Worm (Caenorhabditis elegans) whole organism, young adult: ENCODE measurements around the gene K08H10.10.

Experiments
- C06A6.2 ChIP-seq: fragments of 200-800 bp; sonication (Bioruptor generic); conservative IDR thresholded peaks from 2 replicates; pipeline ENCODE4 v1.3.6; 2022; ENCODE audit warnings: missing genetic modification characterization, missing compliant biosample characterization
- F55B11.4 ChIP-seq: sonication (generic microtip); optimal IDR thresholded peaks from 2 replicates; lab custom pipeline; 2016; ENCODE audit warnings: missing compliant biosample characterization, missing genetic modification characterization, borderline replicate concordance; ENCODE audit not compliant: insufficient read depth
- F57A8.1 ChIP-seq: fragments of 200-800 bp; sonication (Bioruptor generic); optimal IDR thresholded peaks from 2 replicates; lab custom pipeline; 2018; ENCODE audit warnings: mild to moderate bottlenecking, missing genetic modification characterization, moderate library complexity, missing compliant biosample characterization
- K11D2.4 ChIP-seq: fragments of 200-800 bp; sonication (Bioruptor generic); IDR thresholded peaks from 2 replicates; pipeline ENCODE4 v1.3.6; 2022; ENCODE audit warnings: missing genetic modification reagents, missing genetic modification characterization, missing compliant biosample characterization
- Y67H2A.10 ChIP-seq: fragments of 200-800 bp; sonication (Bioruptor generic); conservative IDR thresholded peaks from 2 replicates; pipeline ENCODE4 v1.3.6; 2022; ENCODE audit warnings: missing genetic modification reagents, missing genetic modification characterization, missing compliant biosample characterization
- ZK185.1 ChIP-seq: sonication (generic microtip); optimal IDR thresholded peaks from 2 replicates; lab custom pipeline; 2016; ENCODE audit warnings: mild to moderate bottlenecking, missing genetic modification characterization, missing compliant biosample characterization; ENCODE audit not compliant: poor library complexity, severe bottlenecking
- akir-1 ChIP-seq: fragments of 200-800 bp; sonication (Bioruptor generic); optimal IDR thresholded peaks from 2 replicates; lab custom pipeline; 2018; ENCODE audit warnings: mild to moderate bottlenecking, missing genetic modification characterization, moderate library complexity, missing compliant biosample characterization
- aptf-3 ChIP-seq: fragments of 200-800 bp; sonication (Bioruptor generic); IDR thresholded peaks from 2 replicates; pipeline ENCODE4 v1.3.6; 2022; ENCODE audit warnings: missing genetic modification characterization, missing compliant biosample characterization
- attf-3 ChIP-seq: fragments of 200-800 bp; sonication (Bioruptor generic); conservative IDR thresholded peaks from 2 replicates; pipeline ENCODE4 v1.3.6; 2022; ENCODE audit warnings: missing genetic modification reagents, missing genetic modification characterization, missing compliant biosample characterization
- attf-5 ChIP-seq: fragments of 200-800 bp; sonication (Bioruptor generic); optimal IDR thresholded peaks from 2 replicates; lab custom pipeline; 2018; ENCODE audit warnings: mild to moderate bottlenecking, missing genetic modification characterization, missing compliant biosample characterization
- bed-2 ChIP-seq: fragments of 200-800 bp; sonication (Bioruptor generic); IDR thresholded peaks from 2 replicates; pipeline ENCODE4 v1.3.6; 2022; ENCODE audit warnings: missing genetic modification reagents, missing genetic modification characterization, missing compliant biosample characterization
- ceh-27 ChIP-seq: fragments of 200-800 bp; sonication (Bioruptor generic); optimal IDR thresholded peaks from 2 replicates; lab custom pipeline; 2018; ENCODE audit warnings: mild to moderate bottlenecking, missing genetic modification characterization, moderate library complexity, missing compliant biosample characterization
- dox-1 ChIP-seq: fragments of 200-800 bp; sonication (Bioruptor generic); IDR thresholded peaks from 2 replicates; pipeline ENCODE4 v1.3.6; 2022; ENCODE audit warnings: missing genetic modification reagents, missing genetic modification characterization, missing compliant biosample characterization
- dpff-1 ChIP-seq: sonication (generic microtip); optimal IDR thresholded peaks from 2 replicates; lab custom pipeline; 2017; ENCODE audit warnings: mild to moderate bottlenecking, missing genetic modification characterization, missing compliant biosample characterization
- dpl-1 ChIP-seq: fragments of 150-350 bp; optimal IDR thresholded peaks from 2 replicates; lab custom pipeline; 2014; ENCODE audit warnings: missing biosample characterization, missing genetic modification reagents, missing genetic modification characterization
- egl-18 ChIP-seq: fragments of 200-800 bp; sonication (Bioruptor generic); IDR thresholded peaks from 2 replicates; pipeline ENCODE4 v1.3.6; 2022; ENCODE audit warnings: missing genetic modification reagents, missing genetic modification characterization, missing compliant biosample characterization
- ets-4 ChIP-seq: fragments of 200-800 bp; sonication (Bioruptor generic); optimal IDR thresholded peaks from 2 replicates; lab custom pipeline; 2018; ENCODE audit warnings: mild to moderate bottlenecking, missing genetic modification characterization, missing compliant biosample characterization
- him-1 ChIP-seq: sonication (generic microtip); optimal IDR thresholded peaks from 2 replicates; lab custom pipeline; 2016; ENCODE audit warnings: missing genotype, missing genetic modification reagents, missing genetic modification characterization, missing compliant biosample characterization
- hlh-12 ChIP-seq: sonication (generic microtip); optimal IDR thresholded peaks from 2 replicates; lab custom pipeline; 2016; ENCODE audit warnings: missing genetic modification characterization, missing compliant biosample characterization
- lag-1 ChIP-seq: fragments of 200-800 bp; sonication (Bioruptor generic); IDR thresholded peaks from 2 replicates; pipeline ENCODE4 v1.3.6; 2022; ENCODE audit warnings: missing genetic modification reagents, missing genetic modification characterization, missing compliant biosample characterization
- let-526 ChIP-seq: fragments of 200-800 bp; sonication (Bioruptor generic); IDR thresholded peaks from 2 replicates; pipeline ENCODE4 v1.3.6; 2022; ENCODE audit warnings: missing genetic modification reagents, missing genetic modification characterization, missing compliant biosample characterization
- let-607 ChIP-seq, 2 experiments: fragments of 200-800 bp in 1 of 2; sonication (Bioruptor generic) in 1 of 2; sonication (generic microtip) in 1 of 2; optimal IDR thresholded peaks; 2 replicates each; lab custom pipeline; 2016 to 2018; ENCODE audit warnings: mild to moderate bottlenecking in 2 of 2, missing compliant biosample characterization in 2 of 2, missing genetic modification characterization in 2 of 2, moderate library complexity in 2 of 2, missing genotype in 1 of 2
- lir-1 ChIP-seq: fragments of 200-800 bp; sonication (Bioruptor generic); conservative IDR thresholded peaks from 2 replicates; pipeline ENCODE4 v1.3.6; 2022; ENCODE audit warnings: missing genetic modification reagents, missing genetic modification characterization, missing compliant biosample characterization
- madf-10 ChIP-seq: sonication (generic microtip); optimal IDR thresholded peaks from 2 replicates; lab custom pipeline; 2016; ENCODE audit warnings: mild to moderate bottlenecking, missing genetic modification characterization, missing compliant biosample characterization
- madf-3 ChIP-seq: fragments of 200-800 bp; sonication (Bioruptor generic); IDR thresholded peaks from 2 replicates; pipeline ENCODE4 v1.3.6; 2022; ENCODE audit warnings: missing genetic modification reagents, missing genetic modification characterization, missing compliant biosample characterization
- madf-8 ChIP-seq: fragments of 200-800 bp; sonication (Bioruptor generic); conservative IDR thresholded peaks from 2 replicates; pipeline ENCODE4 v1.3.6; 2022; ENCODE audit warnings: missing genetic modification reagents, missing genetic modification characterization, missing compliant biosample characterization
- mes-4 ChIP-seq: sonication (generic microtip); optimal IDR thresholded peaks from 2 replicates; lab custom pipeline; 2016; ENCODE audit warnings: missing genotype, missing genetic modification characterization, missing compliant biosample characterization
- nfya-1 ChIP-seq: sonication (generic microtip); optimal IDR thresholded peaks from 2 replicates; lab custom pipeline; 2017; ENCODE audit warnings: antibody characterized with exemption, missing compliant biosample characterization, missing genetic modification characterization, borderline replicate concordance; ENCODE audit not compliant: insufficient read depth
- nfyb-1 ChIP-seq: fragments of 200-800 bp; sonication (Bioruptor generic); IDR thresholded peaks from 2 replicates; pipeline ENCODE4 v1.3.6; 2022; ENCODE audit warnings: missing genetic modification reagents, missing genetic modification characterization, missing compliant biosample characterization
- nhr-120 ChIP-seq: fragments of 200-800 bp; sonication (Bioruptor generic); IDR thresholded peaks from 2 replicates; pipeline ENCODE4 v1.3.6; 2022; ENCODE audit warnings: missing genetic modification characterization, missing compliant biosample characterization
- nhr-179 ChIP-seq: sonication (generic microtip); optimal IDR thresholded peaks from 2 replicates; lab custom pipeline; 2016; ENCODE audit warnings: mild to moderate bottlenecking, missing genetic modification characterization, missing compliant biosample characterization
- nhr-90 ChIP-seq: sonication (generic microtip); optimal IDR thresholded peaks from 2 replicates; lab custom pipeline; 2016; ENCODE audit warnings: missing genotype, mild to moderate bottlenecking, missing genetic modification characterization, missing compliant biosample characterization
- pha-4 ChIP-seq: fragments of 150-350 bp; sonication (generic microtip); optimal IDR thresholded peaks from 2 replicates; lab custom pipeline; 2014; ENCODE audit warnings: missing biosample characterization, missing genetic modification reagents, missing genetic modification characterization
- rcor-1 ChIP-seq: fragments of 200-800 bp; sonication (Bioruptor generic); IDR thresholded peaks from 2 replicates; pipeline ENCODE4 v1.3.6; 2022; ENCODE audit warnings: missing genetic modification reagents, missing genetic modification characterization, missing compliant biosample characterization
- rec-8 ChIP-seq, 2 experiments: sonication (generic microtip); optimal IDR thresholded peaks; 2 replicates each; lab custom pipeline; 2016; ENCODE audit warnings: mild to moderate bottlenecking in 2 of 2, missing genetic modification characterization in 2 of 2, missing genetic modification reagents in 2 of 2, missing genotype in 2 of 2, missing biosample characterization in 1 of 2, missing compliant biosample characterization in 1 of 2, moderate library complexity in 1 of 2
- tbx-9 ChIP-seq: sonication (generic microtip); optimal IDR thresholded peaks from 2 replicates; lab custom pipeline; 2016; ENCODE audit warnings: borderline replicate concordance, missing genetic modification characterization, inconsistent platforms, missing compliant biosample characterization
- ztf-18 ChIP-seq: sonication (generic microtip); optimal IDR thresholded peaks from 2 replicates; lab custom pipeline; 2016; ENCODE audit warnings: missing genotype, mild to moderate bottlenecking, missing genetic modification characterization, missing compliant biosample characterization
- ztf-3 ChIP-seq: fragments of 200-800 bp; sonication (Bioruptor generic); optimal IDR thresholded peaks from 2 replicates; lab custom pipeline; 2018; ENCODE audit warnings: mild to moderate bottlenecking, missing genetic modification characterization, missing compliant biosample characterization
- ztf-6 ChIP-seq: fragments of 200-800 bp; sonication (Bioruptor generic); IDR thresholded peaks from 2 replicates; pipeline ENCODE4 v1.3.6; 2022; ENCODE audit warnings: missing genetic modification reagents, missing genetic modification characterization, missing compliant biosample characterization

K08H10.10 gene

ce11 chrV:9986177-9986576, 14.7 kb upstream of the K08H10.10 start, which contains the start of gene rmd-2:
Gene rmd-2, minus strand, starts transcription at chrV:9986277.
- TF ChIP-seq K11D2.4 (GFP tag; lab: Robert Waterston, UW), result no peak
- no peak for TF ChIP-seq rcor-1
- TF ChIP-seq nhr-179, result no peak
- TF ChIP-seq nhr-120, result no peak
- no peak for TF ChIP-seq him-1
- no peak for TF ChIP-seq aptf-3
- TF ChIP-seq nfyb-1 (GFP tag; lab: Robert Waterston, UW), result no peak
- TF ChIP-seq dpff-1 (tag; lab: Kevin White, UChicago), result no peak
- TF ChIP-seq F57A8.1 (GFP tag; lab: Kevin White, UChicago), result no peak
- no peak for TF ChIP-seq ceh-27 (GFP tag; lab: Kevin White, UChicago)

- no peak for TF ChIP-seq madf-8 (GFP tag; lab: Robert Waterston, UW)
- TF ChIP-seq ztf-18 (tag; lab: Kevin White, UChicago), result no peak
- TF ChIP-seq ztf-3 (GFP tag; lab: Kevin White, UChicago), result no peak
- no peak for TF ChIP-seq dox-1 (GFP tag; lab: Robert Waterston, UW)
- TF ChIP-seq mes-4, result no peak
- TF ChIP-seq F55B11.4 (tag; lab: Kevin White, UChicago), result no peak
- TF ChIP-seq, all 124 proteins: peak for 0
Measured at ce11 chrV:9987688-9988087, 13.2 kb upstream of the K08H10.10 start, which contains the start of gene C27H6.8. Gene C27H6.8, minus strand, starts transcription at chrV:9987788.

ce11 chrV:9991610-9992009, 9.2 kb upstream of the K08H10.10 start, which contains the start of the genes rde-1 and trpp-6:
Gene rde-1, minus strand, starts transcription at chrV:9991642.
Gene trpp-6, plus strand, starts transcription at chrV:9991895.
- no peak for TF ChIP-seq nhr-90 (tag; lab: Kevin White, UChicago)
- no peak for TF ChIP-seq K11D2.4 (GFP tag; lab: Robert Waterston, UW)
- TF ChIP-seq attf-3 (GFP tag; lab: Robert Waterston, UW), result no peak
- TF ChIP-seq attf-5 (GFP tag; lab: Kevin White, UChicago), result no peak
- no peak for TF ChIP-seq madf-10
- no peak for TF ChIP-seq ztf-18 (tag; lab: Kevin White, UChicago)
- TF ChIP-seq ceh-27 (GFP tag; lab: Kevin White, UChicago), result no peak
- TF ChIP-seq F57A8.1 (GFP tag; lab: Kevin White, UChicago), result no peak
- TF ChIP-seq C06A6.2, result no peak
- no peak for TF ChIP-seq rec-8 (tag; optimal IDR thresholded peaks at IDR 0.05; lab: Kevin White, UChicago)
- TF ChIP-seq hlh-12 (tag; lab: Kevin White, UChicago), result no peak
- TF ChIP-seq ZK185.1 (tag; lab: Kevin White, UChicago), result no peak
- TF ChIP-seq let-526, result no peak
- TF ChIP-seq Y67H2A.10 (GFP tag; lab: Robert Waterston, UW), result no peak
- no peak for TF ChIP-seq lir-1 (GFP tag; lab: Robert Waterston, UW)
- TF ChIP-seq dox-1 (GFP tag; lab: Robert Waterston, UW), result no peak
- TF ChIP-seq pha-4 (tag; lab: Kevin White, UChicago), result no peak
- no peak for TF ChIP-seq tbx-9 (tag; lab: Kevin White, UChicago)
- no peak for TF ChIP-seq egl-18 (GFP tag; lab: Robert Waterston, UW)

ce11 chrV:9995791-9996190, 5.1 kb upstream of the K08H10.10 start, which contains the start of gene K08H10.6:
Gene K08H10.6, minus strand, starts transcription at chrV:9995891.
- TF ChIP-seq lir-1 (GFP tag; lab: Robert Waterston, UW) (no peak), ztf-6 (GFP tag; lab: Robert Waterston, UW) (no peak), let-607 (tag; optimal IDR thresholded peaks at IDR 0.05; lab: Kevin White, UChicago) (no peak), bed-2 (GFP tag; lab: Robert Waterston, UW) (no peak), madf-3 (GFP tag; lab: Robert Waterston, UW) (no peak), akir-1 (no peak), ets-4 (GFP tag; lab: Kevin White, UChicago) (no peak), Y67H2A.10 (GFP tag; lab: Robert Waterston, UW) (no peak), lag-1 (GFP tag; lab: Robert Waterston, UW) (no peak), nfya-1 (tag; lab: Kevin White, UChicago) (no peak), dpl-1 (GFP tag; lab: Kevin White, UChicago) (no peak)
- TF ChIP-seq, all 124 proteins: peak for 0
